Fruit fly (Drosophila melanogaster): ENCODE results near the gene pad.
A peak's percentile ranks its signal among the peaks of the same experiment; 100 is the strongest.

The pad gene

dm6 chr3R:16355393-16355943, 13.3 kb downstream of the pad start (continued):
- TF ChIP-seq kah (GFP tag; optimal IDR thresholded peaks at IDR 0.05) (peak; percentile 35), CG5245 (GFP tag; optimal IDR thresholded peaks at IDR 0.05) (no peak), CG12391 (tag; optimal IDR thresholded peaks at IDR 0.05) (no peak), chm (GFP tag; IDR thresholded peaks at IDR 0.05) (peak; percentile 40; the same call in 1 of the 2 replicates), CG3847 (GFP tag; IDR thresholded peaks at IDR 0.05) (peak; percentile 43; the same call in 1 of the 2 replicates), HLH4C (GFP tag; IDR thresholded peaks at IDR 0.05; ENCODE audit: partially characterized antibody) (no peak), CG11695 (GFP tag; IDR thresholded peaks at IDR 0.05) (no peak; the same call in 2 of the 3 replicates), CG6175 (GFP tag; IDR thresholded peaks at IDR 0.05) (no peak), stc (GFP tag; IDR thresholded peaks at IDR 0.05) (no peak), seq (GFP tag; IDR thresholded peaks at IDR 0.05) (0 out of 2 replicates have a peak, but pooled peaks have one; percentile 13), CG4820 (GFP tag; optimal IDR thresholded peaks at IDR 0.05) (no peak), ATbp (GFP tag; optimal IDR thresholded peaks at IDR 0.05) (no peak), ind (GFP tag; optimal IDR thresholded peaks at IDR 0.05) (no peak), inv (GFP tag; IDR thresholded peaks at IDR 0.05; ENCODE audit: partially characterized antibody) (no peak), Eip74EF (GFP tag; optimal IDR thresholded peaks at IDR 0.05) (no peak), CG12299 (tag; optimal IDR thresholded peaks at IDR 0.05) (no peak), sr (GFP tag; IDR thresholded peaks at IDR 0.05) (peak; percentile 93), CG13287 (GFP tag; IDR thresholded peaks at IDR 0.05; ENCODE audit: partially characterized antibody) (no peak), Meics (GFP tag; optimal IDR thresholded peaks at IDR 0.05) (peak; percentile 76), wdn (GFP tag; IDR thresholded peaks at IDR 0.05) (peak; percentile 61), kay (GFP tag; optimal IDR thresholded peaks at IDR 0.05) (no peak), NK7.1 (GFP tag; optimal IDR thresholded peaks at IDR 0.05) (no peak), stwl (tag; optimal IDR thresholded peaks at IDR 0.05) (no peak), klu (GFP tag; IDR thresholded peaks at IDR 0.05) (0 out of 2 replicates have a peak, but pooled peaks have one; percentile 41), Sin3A (optimal IDR thresholded peaks at IDR 0.05) (no peak), CG4282 (GFP tag; optimal IDR thresholded peaks at IDR 0.05) (no peak), Tbp (GFP tag; optimal IDR thresholded peaks at IDR 0.05) (no peak), CG7357 (GFP tag; IDR thresholded peaks at IDR 0.05) (no peak), otp (GFP tag; IDR thresholded peaks at IDR 0.05) (no peak), sens (GFP tag) (no peak), Sox102F (GFP tag; optimal IDR thresholded peaks at IDR 0.05) (peak; percentile 6), CG4328 (GFP tag; optimal IDR thresholded peaks at IDR 0.05) (peak; percentile 15), CG8388 (GFP tag; optimal IDR thresholded peaks at IDR 0.05) (no peak), al (GFP tag; IDR thresholded peaks at IDR 0.05) (peak; percentile 48; the same call in 1 of the 2 replicates), Chrac-16 (GFP tag; optimal IDR thresholded peaks at IDR 0.05) (no peak), CG6272 (GFP tag; IDR thresholded peaks at IDR 0.05) (no peak), CG1529 (GFP tag; optimal IDR thresholded peaks at IDR 0.05) (no peak), CG10431 (GFP tag; optimal IDR thresholded peaks at IDR 0.05) (no peak), E2f1 (GFP tag; IDR thresholded peaks at IDR 0.05) (no peak; the same call in 1 of the 2 replicates), CG4854 (GFP tag; optimal IDR thresholded peaks at IDR 0.05) (peak; percentile 18), CG15601 (tag; optimal IDR thresholded peaks at IDR 0.05) (no peak), corto (GFP tag; optimal IDR thresholded peaks at IDR 0.05) (no peak), psq (GFP tag; optimal IDR thresholded peaks at IDR 0.05) (no peak), so (GFP tag; IDR thresholded peaks at IDR 0.05) (no peak), gcm (GFP tag; optimal IDR thresholded peaks at IDR 0.05) (no peak), tna (GFP tag; IDR thresholded peaks at IDR 0.05; ENCODE audit: partially characterized antibody) (no peak), CG10366 (GFP tag; IDR thresholded peaks at IDR 0.05) (0 out of 2 replicates have a peak, but pooled peaks have one; percentile 28), lov (optimal IDR thresholded peaks at IDR 0.05) (no peak), lov (GFP tag; IDR thresholded peaks at IDR 0.05) (0 out of 3 replicates have a peak, but pooled peaks have one; percentile 17), CG6791 (GFP tag; IDR thresholded peaks at IDR 0.05; ENCODE audit: partially characterized antibody) (no peak), CG9727 (GFP tag; optimal IDR thresholded peaks at IDR 0.05) (no peak)
